Fruit fly (Drosophila melanogaster): ENCODE measurements around the gene CG8664.

Gene CG8664

dm6 chrX:17237421-17237820 is 45.1 kb downstream of the CG8664 start (continued):
- TF ChIP-seq tna (GFP tag; IDR thresholded peaks at IDR 0.05; ENCODE audit: partially characterized antibody) (no peak), nerfin-2 (GFP tag; IDR thresholded peaks at IDR 0.05; ENCODE audit: partially characterized antibody) (no peak), cato (GFP tag; optimal IDR thresholded peaks at IDR 0.05; ENCODE audit: borderline replicate concordance) (no peak), CHES-1-like (GFP tag; optimal IDR thresholded peaks at IDR 0.05) (no peak), MTF-1 (GFP tag; optimal IDR thresholded peaks at IDR 0.05; ENCODE audit: borderline replicate concordance) (no peak), CG17829 (tag; optimal IDR thresholded peaks at IDR 0.05) (peak; percentile 10), ATbp (GFP tag; optimal IDR thresholded peaks at IDR 0.05) (no peak), sr (GFP tag; IDR thresholded peaks at IDR 0.05) (no peak), CG9437 (GFP tag; optimal IDR thresholded peaks at IDR 0.05) (peak; percentile 9), Sry-β (GFP tag; optimal IDR thresholded peaks at IDR 0.05) (no peak), CG15601 (tag; optimal IDR thresholded peaks at IDR 0.05) (no peak), CG4328 (GFP tag; optimal IDR thresholded peaks at IDR 0.05) (no peak), CG4360 (GFP tag; IDR thresholded peaks at IDR 0.05) (no peak), CG11504 (tag; optimal IDR thresholded peaks at IDR 0.05) (peak; percentile 68), D19B (GFP tag; optimal IDR thresholded peaks at IDR 0.05) (no peak), CG18619 (GFP tag; optimal IDR thresholded peaks at IDR 0.05) (no peak), CG3407 (GFP tag; optimal IDR thresholded peaks at IDR 0.05) (no peak), B-H1 (GFP tag; IDR thresholded peaks at IDR 0.05) (no peak), GATAe (GFP tag; conservative IDR thresholded peaks at IDR 0.05) (no peak), ttk (GFP tag; IDR thresholded peaks at IDR 0.05) (no peak), Asciz (GFP tag; optimal IDR thresholded peaks at IDR 0.05) (peak; percentile 13), caup (GFP tag; optimal IDR thresholded peaks at IDR 0.05; ENCODE audit: severe bottlenecking) (no peak), CG7987 (GFP tag; optimal IDR thresholded peaks at IDR 0.05) (no peak), exex (tag; optimal IDR thresholded peaks at IDR 0.05) (no peak), CG14441 (GFP tag; IDR thresholded peaks at IDR 0.05) (no peak), CG11696 (GFP tag; IDR thresholded peaks at IDR 0.05) (no peak), CG13775 (GFP tag; optimal IDR thresholded peaks at IDR 0.05) (no peak), hb (GFP tag; IDR thresholded peaks at IDR 0.05; ENCODE audit: partially characterized antibody) (no peak), eve (GFP tag; optimal IDR thresholded peaks at IDR 0.05) (no peak), CG4730 (GFP tag; IDR thresholded peaks at IDR 0.05) (no peak), CG17612 (GFP tag; IDR thresholded peaks at IDR 0.05) (no peak), CG17568 (GFP tag; optimal IDR thresholded peaks at IDR 0.05) (no peak), stc (GFP tag; IDR thresholded peaks at IDR 0.05) (0 out of 2 replicates have a peak, but pooled peaks have one; percentile 24), zfh2 (GFP tag; optimal IDR thresholded peaks at IDR 0.05) (no peak), Trl (optimal IDR thresholded peaks at IDR 0.05) (no peak), Trl (GFP tag; optimal IDR thresholded peaks at IDR 0.05) (no peak), ewg (GFP tag; optimal IDR thresholded peaks at IDR 0.05) (peak; percentile 0), bab2 (GFP tag; optimal IDR thresholded peaks at IDR 0.05) (no peak), Eip74EF (GFP tag; optimal IDR thresholded peaks at IDR 0.05) (peak in 1 of 2 experiments; percentile 21), lov (optimal IDR thresholded peaks at IDR 0.05) (no peak), lov (GFP tag; IDR thresholded peaks at IDR 0.05) (no peak), cad (GFP tag; optimal IDR thresholded peaks at IDR 0.05) (no peak), Elba2 (GFP tag; optimal IDR thresholded peaks at IDR 0.05) (no peak), CG31224 (GFP tag; IDR thresholded peaks at IDR 0.05) (no peak), CG12104 (GFP tag; optimal IDR thresholded peaks at IDR 0.05) (no peak), CG2199 (GFP tag; IDR thresholded peaks at IDR 0.05) (no peak), CG30403 (GFP tag; optimal IDR thresholded peaks at IDR 0.05) (no peak), jing (GFP tag; optimal IDR thresholded peaks at IDR 0.05) (no peak), trh (GFP tag; optimal IDR thresholded peaks at IDR 0.05) (no peak), gfzf (GFP tag; optimal IDR thresholded peaks at IDR 0.05) (no peak), p53 (GFP tag; optimal IDR thresholded peaks at IDR 0.05) (no peak), CG11456 (GFP tag; IDR thresholded peaks at IDR 0.05) (no peak)
